Fruit fly (Drosophila melanogaster): ENCODE data around the gene CG15432.
A peak's percentile ranks its signal among the peaks of the same experiment; 100 is the strongest.

CG15432 gene

DNA sequence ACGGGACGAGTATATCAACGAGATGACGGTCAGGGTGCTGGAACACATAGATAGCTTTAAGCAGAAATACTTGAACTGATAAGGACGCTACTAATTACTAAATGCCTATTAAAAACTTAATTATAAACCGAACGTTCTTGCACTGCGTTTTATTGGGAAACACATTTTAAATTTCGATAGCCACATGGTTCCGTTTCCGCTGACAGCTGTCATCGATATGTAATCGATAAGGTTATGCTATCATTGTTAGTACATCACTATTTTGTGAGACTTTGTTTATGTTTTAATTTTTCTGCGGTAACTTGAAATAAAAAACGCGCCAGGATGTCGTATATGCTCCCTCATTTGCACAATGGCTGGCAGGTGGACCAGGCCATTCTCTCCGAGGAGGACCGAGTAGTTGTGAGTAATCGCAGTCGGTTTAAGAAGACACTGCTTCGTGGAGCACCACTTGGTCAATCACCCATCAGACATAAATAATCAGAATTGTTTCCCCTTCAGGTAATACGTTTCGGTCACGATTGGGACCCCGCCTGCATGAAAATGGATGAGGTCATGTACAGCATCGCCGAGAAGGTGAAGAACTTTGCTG, 39.0 kb upstream of the CG15432 start, which contains the start of gene Dim1 (continued):
- TF ChIP-seq CG10462 (GFP tag; optimal IDR thresholded peaks at IDR 0.05) (no peak), CG5953 (GFP tag; IDR thresholded peaks at IDR 0.05) (no peak), zfh1 (GFP tag; IDR thresholded peaks at IDR 0.05) (peak; percentile 30; the same call in 1 of the 3 replicates), CG30020 (tag; optimal IDR thresholded peaks at IDR 0.05) (no peak), Xbp1 (GFP tag; optimal IDR thresholded peaks at IDR 0.05) (no peak), CG15011 (GFP tag; optimal IDR thresholded peaks at IDR 0.05) (no peak), p53 (GFP tag; optimal IDR thresholded peaks at IDR 0.05) (peak; percentile 17), schlank (tag; optimal IDR thresholded peaks at IDR 0.05) (peak; percentile 23), CG13296 (GFP tag; optimal IDR thresholded peaks at IDR 0.05) (no peak), crol (GFP tag; IDR thresholded peaks at IDR 0.05) (no peak), zen (tag; optimal IDR thresholded peaks at IDR 0.05) (no peak), CG7987 (GFP tag; optimal IDR thresholded peaks at IDR 0.05) (peak; percentile 56), CG12071 (GFP tag; optimal IDR thresholded peaks at IDR 0.05) (no peak), nau (GFP tag; optimal IDR thresholded peaks at IDR 0.05) (no peak), E2f2 (GFP tag; IDR thresholded peaks at IDR 0.05) (peak; percentile 94), CG13894 (tag; optimal IDR thresholded peaks at IDR 0.05) (no peak), tin (GFP tag; optimal IDR thresholded peaks at IDR 0.05) (no peak), al (GFP tag; IDR thresholded peaks at IDR 0.05) (no peak), Meics (GFP tag; optimal IDR thresholded peaks at IDR 0.05) (no peak), Aef1 (GFP tag; IDR thresholded peaks at IDR 0.05) (no peak), CG18599 (GFP tag; optimal IDR thresholded peaks at IDR 0.05) (no peak), zf30C (GFP tag; optimal IDR thresholded peaks at IDR 0.05) (no peak), CG11504 (tag; optimal IDR thresholded peaks at IDR 0.05) (no peak), gcm (GFP tag; optimal IDR thresholded peaks at IDR 0.05) (no peak), Doc2 (GFP tag; IDR thresholded peaks at IDR 0.05) (no peak), row (GFP tag; IDR thresholded peaks at IDR 0.05) (no peak), CG18262 (tag; optimal IDR thresholded peaks at IDR 0.05) (no peak), ac (GFP tag; optimal IDR thresholded peaks at IDR 0.05) (no peak), CG4617 (GFP tag; optimal IDR thresholded peaks at IDR 0.05; ENCODE audit: borderline replicate concordance) (peak; percentile 34), pb (GFP tag; optimal IDR thresholded peaks at IDR 0.05) (peak; percentile 36), Asciz (GFP tag; optimal IDR thresholded peaks at IDR 0.05) (peak; percentile 31), Camta (GFP tag; optimal IDR thresholded peaks at IDR 0.05) (peak; percentile 49), CG2712 (tag; optimal IDR thresholded peaks at IDR 0.05) (no peak), zfh2 (GFP tag; optimal IDR thresholded peaks at IDR 0.05) (no peak), Vsx1 (GFP tag; optimal IDR thresholded peaks at IDR 0.05) (no peak), H15 (GFP tag; IDR thresholded peaks at IDR 0.05) (no peak), prd (optimal IDR thresholded peaks at IDR 0.05) (no peak), prd (GFP tag; IDR thresholded peaks at IDR 0.05) (no peak), Deaf1 (tag; optimal IDR thresholded peaks at IDR 0.05) (no peak), CG3995 (GFP tag; optimal IDR thresholded peaks at IDR 0.05) (no peak), pfk (GFP tag; optimal IDR thresholded peaks at IDR 0.05) (no peak), MTF-1 (GFP tag; optimal IDR thresholded peaks at IDR 0.05; ENCODE audit: borderline replicate concordance) (no peak), Hsf (GFP tag; optimal IDR thresholded peaks at IDR 0.05) (peak; percentile 20), ro (GFP tag; IDR thresholded peaks at IDR 0.05) (no peak), nerfin-1 (tag; optimal IDR thresholded peaks at IDR 0.05) (no peak), dpn (GFP tag; optimal IDR thresholded peaks at IDR 0.05) (no peak), Sin3A (optimal IDR thresholded peaks at IDR 0.05) (no peak), tna (GFP tag; IDR thresholded peaks at IDR 0.05; ENCODE audit: partially characterized antibody) (peak; percentile 78), CG7786 (GFP tag; optimal IDR thresholded peaks at IDR 0.05) (no peak), CG1529 (GFP tag; optimal IDR thresholded peaks at IDR 0.05) (no peak), Myb (GFP tag; optimal IDR thresholded peaks at IDR 0.05) (peak; percentile 81)
